Fruit fly (Drosophila melanogaster) whole organism, embryonic: ENCODE measurements around the gene CG16985.

Experiments
- Ada2b ChIP-seq: fragments of 200-800 bp; sonication (Bioruptor generic); IDR thresholded peaks from 2 replicates; pipeline ENCODE4 v1.3.6; 2022; ENCODE audit warnings: missing biosample characterization, missing genetic modification characterization
- CG10147 ChIP-seq: fragments of 200-800 bp; sonication (Bioruptor generic); optimal IDR thresholded peaks from 2 replicates; lab custom pipeline; 2019; ENCODE audit warnings: missing biosample characterization, mild to moderate bottlenecking, missing genetic modification characterization, moderate library complexity
- CG10209 ChIP-seq: fragments of 200-800 bp; sonication (Bioruptor generic); optimal IDR thresholded peaks from 3 replicates; lab custom pipeline; 2017; ENCODE audit warnings: missing biosample characterization, mild to moderate bottlenecking, missing genetic modification characterization, missing genetic modification reagents
- CG10543 ChIP-seq: fragments of 200-800 bp; sonication (Bioruptor generic); optimal IDR thresholded peaks from 3 replicates; lab custom pipeline; 2017; ENCODE audit warnings: missing biosample characterization, mild to moderate bottlenecking, missing genetic modification characterization, moderate library complexity
- CG10979 ChIP-seq: fragments of 200-800 bp; sonication (Bioruptor generic); optimal IDR thresholded peaks from 2 replicates; lab custom pipeline; 2018; ENCODE audit warnings: missing biosample characterization, mild to moderate bottlenecking, missing genetic modification characterization, moderate library complexity
- CG12236 ChIP-seq: fragments of 200-800 bp; sonication (Bioruptor generic); optimal IDR thresholded peaks from 2 replicates; lab custom pipeline; 2016; ENCODE audit warnings: missing biosample characterization, missing genetic modification characterization
- CG12299 ChIP-seq: fragments of 200-800 bp; sonication (Bioruptor generic); optimal IDR thresholded peaks from 2 replicates; lab custom pipeline; 2018; ENCODE audit warnings: missing biosample characterization, mild to moderate bottlenecking, missing genetic modification characterization
- CG14441 ChIP-seq: fragments of 200-800 bp; sonication (Bioruptor generic); IDR thresholded peaks from 2 replicates; pipeline ENCODE4 v1.3.6; 2022; ENCODE audit warnings: missing biosample characterization, missing genetic modification characterization
- CG17361 ChIP-seq: fragments of 200-800 bp; sonication (Bioruptor generic); IDR thresholded peaks from 3 replicates; pipeline ENCODE4 v1.3.6; 2022; ENCODE audit warnings: missing biosample characterization, missing genetic modification characterization
- CG17829 ChIP-seq: fragments of 200-800 bp; optimal IDR thresholded peaks from 2 replicates; lab custom pipeline; 2019; ENCODE audit warnings: missing biosample characterization, mild to moderate bottlenecking, missing genetic modification characterization, moderate library complexity
- CG6765 ChIP-seq: fragments of 200-800 bp; sonication (Bioruptor generic); optimal IDR thresholded peaks from 3 replicates; lab custom pipeline; 2017; ENCODE audit warnings: missing biosample characterization, mild to moderate bottlenecking, missing genetic modification characterization
- CG7556 ChIP-seq: fragments of 200-800 bp; sonication (Bioruptor generic); optimal IDR thresholded peaks from 2 replicates; lab custom pipeline; 2017; ENCODE audit warnings: missing biosample characterization, mild to moderate bottlenecking, missing genetic modification characterization
- Camta ChIP-seq: fragments of 200-800 bp; sonication (Bioruptor generic); optimal IDR thresholded peaks from 2 replicates; lab custom pipeline; 2016; ENCODE audit warnings: missing biosample characterization, missing genetic modification characterization
- D19B ChIP-seq: fragments of 200-800 bp; sonication (Bioruptor generic); optimal IDR thresholded peaks from 2 replicates; lab custom pipeline; 2017; ENCODE audit warnings: missing biosample characterization, mild to moderate bottlenecking, missing genetic modification characterization
- Eip74EF ChIP-seq, 2 experiments: fragments of 200-800 bp in 1 of 2; fragments of >200 bp in 1 of 2; sonication (Bioruptor generic) in 1 of 2; optimal IDR thresholded peaks; 2 replicates each; lab custom pipeline; 2017 to 2019; ENCODE audit warnings: missing biosample characterization in 2 of 2, missing genetic modification characterization in 2 of 2, mild to moderate bottlenecking in 1 of 2, moderate library complexity in 1 of 2
- Fer1 ChIP-seq: fragments of 200-800 bp; sonication (Bioruptor generic); optimal IDR thresholded peaks from 2 replicates; lab custom pipeline; 2017; ENCODE audit warnings: missing biosample characterization, mild to moderate bottlenecking, missing genetic modification characterization
- Gsc ChIP-seq: fragments of 200-800 bp; sonication (Bioruptor generic); IDR thresholded peaks from 2 replicates; pipeline ENCODE4 v1.3.6; 2022; ENCODE audit warnings: missing biosample characterization, missing genetic modification characterization
- H2.0 ChIP-seq: fragments of 200-800 bp; sonication (Bioruptor generic); IDR thresholded peaks from 2 replicates; pipeline ENCODE4 v1.3.6; 2022; ENCODE audit warnings: missing biosample characterization, missing genetic modification characterization
- Mes4 ChIP-seq: fragments of 200-800 bp; sonication (Bioruptor generic); optimal IDR thresholded peaks from 2 replicates; lab custom pipeline; 2016; ENCODE audit warnings: missing biosample characterization, missing genetic modification characterization
- Nf-YB ChIP-seq: fragments of 200-800 bp; sonication (Bioruptor generic); optimal IDR thresholded peaks from 3 replicates; lab custom pipeline; 2019; ENCODE audit warnings: missing biosample characterization, mild to moderate bottlenecking, missing genetic modification characterization, moderate library complexity
- Pdp1 ChIP-seq, 2 experiments: fragments of 200-800 bp; sonication (Bioruptor generic); optimal IDR thresholded peaks; 3 replicates each; lab custom pipeline; 2016; ENCODE audit warnings: missing biosample characterization in 2 of 2, missing genetic modification characterization in 2 of 2, mild to moderate bottlenecking in 1 of 2, moderate library complexity in 1 of 2
- Sox102F ChIP-seq: fragments of 200-800 bp; sonication (Bioruptor generic); optimal IDR thresholded peaks from 2 replicates; lab custom pipeline; 2018; ENCODE audit warnings: missing biosample characterization, mild to moderate bottlenecking, missing genetic modification characterization, moderate library complexity
- bbx ChIP-seq: fragments of 200-800 bp; sonication (Bioruptor generic); IDR thresholded peaks from 2 replicates; pipeline ENCODE4 v1.3.6; 2022; ENCODE audit warnings: missing biosample characterization, missing genetic modification characterization; ENCODE audit not compliant: partially characterized antibody
- bsh ChIP-seq, 2 experiments: fragments of 200-800 bp; sonication (Bioruptor generic); optimal IDR thresholded peaks; 2 replicates each; lab custom pipeline; 2017 to 2018; ENCODE audit warnings: mild to moderate bottlenecking in 2 of 2, missing biosample characterization in 2 of 2, missing genetic modification characterization in 2 of 2, moderate library complexity in 1 of 2
- cato ChIP-seq: fragments of 200-800 bp; sonication (Bioruptor generic); optimal IDR thresholded peaks from 2 replicates; lab custom pipeline; 2016; ENCODE audit warnings: missing biosample characterization, missing genetic modification characterization, borderline replicate concordance
- dan ChIP-seq: fragments of 200-800 bp; sonication (Bioruptor generic); IDR thresholded peaks from 2 replicates; pipeline ENCODE4 v1.3.6; 2022; ENCODE audit warnings: missing biosample characterization, missing genetic modification characterization
- dati ChIP-seq: fragments of 200-800 bp; sonication (Bioruptor generic); IDR thresholded peaks from 2 replicates; pipeline ENCODE4 v1.3.6; 2022; ENCODE audit warnings: missing biosample characterization, missing genetic modification characterization
- dmrt99B ChIP-seq: fragments of 200-800 bp; sonication (Bioruptor generic); optimal IDR thresholded peaks from 2 replicates; lab custom pipeline; 2018; ENCODE audit warnings: missing biosample characterization, mild to moderate bottlenecking, missing genetic modification characterization, moderate library complexity
- dysf ChIP-seq: fragments of 200-800 bp; sonication (Bioruptor generic); IDR thresholded peaks from 3 replicates; pipeline ENCODE4 v1.3.6; 2022; ENCODE audit warnings: missing biosample characterization, missing genetic modification characterization
- esg ChIP-seq: fragments of 200-800 bp; sonication (Bioruptor generic); conservative IDR thresholded peaks from 2 replicates; pipeline ENCODE4 v1.3.6; 2022; ENCODE audit warnings: missing biosample characterization, missing genetic modification characterization
- grn ChIP-seq: fragments of 200-800 bp; sonication (Bioruptor generic); optimal IDR thresholded peaks from 3 replicates; lab custom pipeline; 2017; ENCODE audit warnings: missing biosample characterization, missing genetic modification characterization
- gsb-n ChIP-seq: fragments of 200-800 bp; sonication (Bioruptor generic); optimal IDR thresholded peaks from 3 replicates; lab custom pipeline; 2018; ENCODE audit warnings: missing biosample characterization, mild to moderate bottlenecking, missing genetic modification characterization
- hb ChIP-seq: fragments of 200-800 bp; sonication (Bioruptor generic); IDR thresholded peaks from 3 replicates; pipeline ENCODE4 v1.3.6; 2022; ENCODE audit warnings: missing biosample characterization, missing genetic modification characterization; ENCODE audit not compliant: partially characterized antibody
- lilli ChIP-seq: fragments of 200-800 bp; sonication (Bioruptor generic); optimal IDR thresholded peaks from 3 replicates; lab custom pipeline; 2016; ENCODE audit warnings: missing biosample characterization, missing genetic modification characterization
- lmd ChIP-seq: fragments of 200-800 bp; sonication (Bioruptor generic); IDR thresholded peaks from 2 replicates; pipeline ENCODE4 v1.3.6; 2022; ENCODE audit warnings: missing biosample characterization, missing genetic modification characterization
- mirr ChIP-seq: fragments of 200-800 bp; sonication (Bioruptor generic); optimal IDR thresholded peaks from 3 replicates; lab custom pipeline; 2018; ENCODE audit warnings: missing biosample characterization, mild to moderate bottlenecking, missing genetic modification characterization
- nom ChIP-seq: fragments of 200-800 bp; sonication (Bioruptor generic); optimal IDR thresholded peaks from 2 replicates; lab custom pipeline; 2017; ENCODE audit warnings: missing biosample characterization, missing genetic modification characterization, mild to moderate bottlenecking, moderate library complexity, missing genetic modification reagents
- org-1 ChIP-seq: fragments of 200-800 bp; sonication (Bioruptor generic); optimal IDR thresholded peaks from 2 replicates; lab custom pipeline; 2017; ENCODE audit warnings: missing biosample characterization, missing genetic modification characterization
- otp ChIP-seq: fragments of 200-800 bp; sonication (Bioruptor generic); IDR thresholded peaks from 3 replicates; pipeline ENCODE4, ENCODE4 v1.3.6; 2022; ENCODE audit warnings: missing biosample characterization, missing genetic modification characterization
- pan ChIP-seq, 4 experiments: fragments of >200 bp in 3 of 4; fragments of 200-800 bp in 1 of 4; sonication (Bioruptor generic) in 1 of 4; optimal IDR thresholded peaks in 3 of 4; IDR thresholded peaks in 1 of 4; 2 replicates each; pipeline versions ENCODE4 v1.3.6 to Lab custom; 2017 to 2022; ENCODE audit warnings: missing biosample characterization in 2 of 4, missing genetic modification characterization in 2 of 4, mixed read lengths in 1 of 4
- repo ChIP-seq: fragments of 200-800 bp; sonication (Bioruptor generic); optimal IDR thresholded peaks from 2 replicates; lab custom pipeline; 2016; ENCODE audit warnings: missing biosample characterization, missing genetic modification characterization
- sc ChIP-seq, 3 experiments: fragments of >200 bp in 2 of 3; fragments of 200-800 bp in 1 of 3; sonication (Bioruptor generic) in 1 of 3; optimal IDR thresholded peaks; 2 replicates in 2 of 3; 3 replicates in 1 of 3; lab custom pipeline; 2017; ENCODE audit warnings: mild to moderate bottlenecking in 1 of 3, missing biosample characterization in 1 of 3, missing genetic modification characterization in 1 of 3, missing genetic modification reagents in 1 of 3
- stc ChIP-seq: fragments of 200-800 bp; sonication (Bioruptor generic); IDR thresholded peaks from 2 replicates; pipeline ENCODE4 v1.3.6; 2022; ENCODE audit warnings: missing biosample characterization, missing genetic modification characterization
- trem ChIP-seq: fragments of 200-800 bp; optimal IDR thresholded peaks from 3 replicates; lab custom pipeline; 2019; ENCODE audit warnings: missing biosample characterization, mild to moderate bottlenecking, missing genetic modification characterization, moderate library complexity
- tx ChIP-seq: fragments of 200-800 bp; sonication (Bioruptor generic); optimal IDR thresholded peaks from 2 replicates; lab custom pipeline; 2016; ENCODE audit warnings: missing biosample characterization, missing genetic modification characterization
- vnd ChIP-seq: fragments of 200-800 bp; sonication (Bioruptor generic); IDR thresholded peaks from 3 replicates; pipeline ENCODE4 v1.3.6; 2022; ENCODE audit warnings: missing biosample characterization, missing genetic modification characterization; ENCODE audit not compliant: partially characterized antibody
- wor ChIP-seq: fragments of 200-800 bp; sonication (Bioruptor generic); IDR thresholded peaks from 2 replicates; pipeline ENCODE4 v1.3.6; 2022; ENCODE audit warnings: missing biosample characterization, missing genetic modification characterization
- yki ChIP-seq: fragments of >200 bp; optimal IDR thresholded peaks from 3 replicates; lab custom pipeline; 2018

CG16985 gene

DNA sequence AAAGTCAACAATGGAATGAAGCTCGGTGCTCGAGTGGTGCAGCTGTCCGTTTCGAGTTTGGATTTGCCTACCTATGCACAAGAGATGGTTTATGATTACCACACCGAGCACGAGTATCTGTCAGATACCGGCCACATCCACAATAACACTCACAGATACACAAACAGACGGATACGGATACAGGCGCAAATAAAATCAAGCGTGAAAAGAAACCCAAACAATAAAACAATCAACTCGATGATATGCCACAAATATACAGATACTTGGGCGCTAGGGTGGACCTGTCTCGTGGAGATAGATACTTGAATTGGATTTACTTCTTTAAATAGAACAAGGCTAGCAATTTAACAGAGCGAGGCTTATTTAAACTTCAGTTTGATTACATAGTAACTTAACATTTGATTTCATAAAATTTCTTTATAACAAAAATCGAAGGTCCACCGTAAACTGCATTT lies 28.8 kb upstream of the CG16985 start (continued):
- TF ChIP-seq pan (optimal IDR thresholded peaks at IDR 0.05; lab: Kevin White, UChicago), result no peak
- peak in 1 of 2 experiments; percentile 45 for TF ChIP-seq pan (GFP tag; optimal IDR thresholded peaks at IDR 0.05 in 1 of 2, IDR thresholded peaks at IDR 0.05 in 1 of 2)
- TF ChIP-seq Ada2b, result 0 out of 2 replicates have a peak, but pooled peaks have one; percentile 5
- TF ChIP-seq CG7556, result peak; percentile 43
- TF ChIP-seq Fer1 (GFP tag; lab: Kevin White, UChicago), result peak; percentile 33
- peak; percentile 46; the same call in 1 of the 3 replicates for TF ChIP-seq CG17361 (GFP tag; lab: Robert Waterston, UW)
- TF ChIP-seq CG10147 (GFP tag; lab: Kevin White, UChicago), result peak; percentile 33
- TF ChIP-seq CG14441 (GFP tag; lab: Robert Waterston, UW), result peak; percentile 13; the same call in 1 of the 2 replicates
- TF ChIP-seq Nf-YB (GFP tag; lab: Kevin White, UChicago), result peak; percentile 14
- TF ChIP-seq CG10979, result peak; percentile 30
- peak; percentile 29 for TF ChIP-seq grn (GFP tag; lab: Kevin White, UChicago)
- no peak for TF ChIP-seq sc (optimal IDR thresholded peaks at IDR 0.05; lab: Kevin White, UChicago)
- no peak for TF ChIP-seq sc (GFP tag; optimal IDR thresholded peaks at IDR 0.05; lab: Kevin White, UChicago)
- TF ChIP-seq trem (tag; lab: Kevin White, UChicago), result peak; percentile 25
- no peak for TF ChIP-seq bbx (GFP tag; lab: Robert Waterston, UW)
- peak; percentile 42 for TF ChIP-seq CG10209 (GFP tag; lab: Kevin White, UChicago)
- TF ChIP-seq H2.0, result 0 out of 2 replicates have a peak, but pooled peaks have one; percentile 22
- peak; percentile 59; the same call in 1 of the 3 replicates for TF ChIP-seq dysf (GFP tag; lab: Robert Waterston, UW)
- TF ChIP-seq CG6765 (GFP tag; lab: Kevin White, UChicago), result no peak
- TF ChIP-seq gsb-n (tag; lab: Kevin White, UChicago), result peak; percentile 62
- no peak for TF ChIP-seq CG12236 (GFP tag; lab: Kevin White, UChicago)
- TF ChIP-seq mirr, result peak; percentile 52
- no peak for TF ChIP-seq CG12299 (tag; lab: Kevin White, UChicago)
- TF ChIP-seq Camta (GFP tag; lab: Kevin White, UChicago), result peak; percentile 16
- TF ChIP-seq CG17829, result peak; percentile 44
- peak; percentile 45; the same call in 1 of the 3 replicates for TF ChIP-seq otp (GFP tag; lab: Robert Waterston, UW)
- TF ChIP-seq org-1 (GFP tag; lab: Kevin White, UChicago), result peak; percentile 3
- TF ChIP-seq stc (GFP tag; lab: Robert Waterston, UW), result peak; percentile 49
- peak; percentile 69 for TF ChIP-seq dmrt99B (tag; lab: Kevin White, UChicago)
- TF ChIP-seq esg (GFP tag; lab: Robert Waterston, UW), result 0 out of 2 replicates have a peak, but pooled peaks have one; percentile 22
- TF ChIP-seq bsh (GFP tag; optimal IDR thresholded peaks at IDR 0.05; lab: Kevin White, UChicago), result peak; percentile 9 to 64
- peak; percentile 75 for TF ChIP-seq Sox102F (GFP tag; lab: Kevin White, UChicago)

DNA sequence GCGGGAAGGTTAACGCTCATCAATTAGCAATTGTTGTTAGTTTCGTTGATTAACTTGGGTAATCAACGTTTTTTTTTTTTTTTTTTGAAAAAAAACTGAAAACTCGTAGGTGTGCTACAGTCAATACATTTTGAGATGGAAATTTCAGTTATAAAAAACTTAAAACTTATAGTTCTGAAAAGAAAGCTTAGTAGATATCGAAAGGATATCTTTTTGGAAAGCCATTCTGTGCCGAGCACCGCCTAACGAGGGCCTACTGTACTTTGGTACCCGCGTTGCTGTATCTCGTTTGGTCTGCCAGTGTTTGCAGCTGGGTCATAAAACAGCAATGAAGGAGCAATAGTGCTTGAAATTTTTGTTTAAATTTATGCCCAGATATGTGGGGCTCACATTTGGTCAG lies 27.1 kb upstream of the CG16985 start:
- TF ChIP-seq vnd (GFP tag; lab: Robert Waterston, UW), result no peak
- no peak for TF ChIP-seq Eip74EF (GFP tag; optimal IDR thresholded peaks at IDR 0.05; lab: Kevin White, UChicago)
- TF ChIP-seq Mes4, result no peak
- TF ChIP-seq dan, result no peak
- no peak for TF ChIP-seq grn (GFP tag; lab: Kevin White, UChicago)
- TF ChIP-seq D19B, result no peak
- peak; percentile 26 for TF ChIP-seq repo (GFP tag; lab: Kevin White, UChicago)
- TF ChIP-seq nom (GFP tag; lab: Kevin White, UChicago), result no peak
- TF ChIP-seq lilli (GFP tag; lab: Kevin White, UChicago), result peak; percentile 20
- no peak for TF ChIP-seq tx (GFP tag; lab: Kevin White, UChicago)
- no peak for TF ChIP-seq cato (GFP tag; lab: Kevin White, UChicago)
- 0 out of 2 replicates have a peak, but pooled peaks have one; percentile 10 for TF ChIP-seq dati (GFP tag; lab: Robert Waterston, UW)
- peak; percentile 14 to 42 for TF ChIP-seq Pdp1 (GFP tag; optimal IDR thresholded peaks at IDR 0.05; lab: Kevin White, UChicago)
- TF ChIP-seq Gsc (GFP tag; lab: Robert Waterston, UW), result no peak
- no peak for TF ChIP-seq CG10543 (GFP tag; lab: Kevin White, UChicago)
- no peak for TF ChIP-seq bsh (GFP tag; optimal IDR thresholded peaks at IDR 0.05; lab: Kevin White, UChicago)
- TF ChIP-seq wor (GFP tag; lab: Robert Waterston, UW), result no peak
- TF ChIP-seq yki (lab: Kevin White, UChicago), result no peak
- TF ChIP-seq hb (GFP tag; lab: Robert Waterston, UW), result no peak
- peak; percentile 41; the same call in 1 of the 2 replicates for TF ChIP-seq lmd (GFP tag; lab: Robert Waterston, UW)
